Worm (Caenorhabditis elegans): ENCODE results near the gene syx-16.

DNA sequence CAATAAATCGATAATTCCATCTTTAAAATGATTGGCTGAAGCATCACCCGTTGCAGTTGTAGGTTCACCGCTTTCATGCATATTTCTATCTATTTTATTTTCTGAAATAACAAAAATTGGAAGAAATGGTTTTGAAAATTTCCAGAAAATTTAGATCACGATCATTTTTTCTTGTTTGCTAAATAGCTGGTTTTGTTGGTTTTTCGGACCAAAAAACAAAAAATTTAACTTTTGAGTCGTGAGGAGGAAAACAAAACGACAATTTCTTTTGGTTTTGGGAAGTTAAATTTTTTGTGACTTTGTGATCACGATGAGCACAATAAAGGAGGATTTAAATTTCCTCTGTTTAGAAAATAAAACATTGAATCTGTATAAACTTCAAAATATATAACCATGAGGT is 43.7 kb downstream of the syx-16 start, which contains the start of gene T10F2.2:
- no peak for TF ChIP-seq W03F9.2 (tag; optimal IDR thresholded peaks at IDR 0.05)
- no peak for TF ChIP-seq him-1 (tag; optimal IDR thresholded peaks at IDR 0.05)
- no peak for TF ChIP-seq dao-5 (tag; optimal IDR thresholded peaks at IDR 0.05)

All from whole organism, L4/young adult.